Fruit fly (Drosophila melanogaster): ENCODE results near the gene foi.

foi gene

dm6 chr3L:8579513-8579912, 54.5 kb downstream of the foi start:
- TF ChIP-seq psq (optimal IDR thresholded peaks at IDR 0.05), result no peak
- TF ChIP-seq EcR (GFP tag; optimal IDR thresholded peaks at IDR 0.05), result no peak
- no peak for TF ChIP-seq usp (GFP tag; optimal IDR thresholded peaks at IDR 0.05)
- TF ChIP-seq Dll (optimal IDR thresholded peaks at IDR 0.05), result no peak
- TF ChIP-seq pan (optimal IDR thresholded peaks at IDR 0.05), result no peak
- no peak for TF ChIP-seq CG8478 (optimal IDR thresholded peaks at IDR 0.05)

dm6 chr3L:8580780-8581179, 55.7 kb downstream of the foi start:
- TF ChIP-seq Dll (optimal IDR thresholded peaks at IDR 0.05) (no peak), usp (GFP tag; optimal IDR thresholded peaks at IDR 0.05) (no peak), pan (optimal IDR thresholded peaks at IDR 0.05) (no peak), CG8478 (optimal IDR thresholded peaks at IDR 0.05) (no peak), EcR (GFP tag; optimal IDR thresholded peaks at IDR 0.05) (no peak), psq (optimal IDR thresholded peaks at IDR 0.05) (no peak)

- TF ChIP-seq CG8478 (optimal IDR thresholded peaks at IDR 0.05) (no peak), EcR (GFP tag; optimal IDR thresholded peaks at IDR 0.05) (no peak), Dll (optimal IDR thresholded peaks at IDR 0.05) (no peak), usp (GFP tag; optimal IDR thresholded peaks at IDR 0.05) (no peak), psq (optimal IDR thresholded peaks at IDR 0.05) (no peak), pan (optimal IDR thresholded peaks at IDR 0.05) (no peak)
Observed at dm6 chr3L:8582105-8582707, 57.2 kb downstream of the foi start.

dm6 chr3L:8584086-8584485, 59.0 kb downstream of the foi start:
- TF ChIP-seq usp (GFP tag; optimal IDR thresholded peaks at IDR 0.05) (no peak), EcR (GFP tag; optimal IDR thresholded peaks at IDR 0.05) (no peak), pan (optimal IDR thresholded peaks at IDR 0.05) (no peak), CG8478 (optimal IDR thresholded peaks at IDR 0.05) (no peak), psq (optimal IDR thresholded peaks at IDR 0.05) (no peak)
